Worm (Caenorhabditis elegans): Measurements from ENCODE around the gene srz-62.

DNA sequence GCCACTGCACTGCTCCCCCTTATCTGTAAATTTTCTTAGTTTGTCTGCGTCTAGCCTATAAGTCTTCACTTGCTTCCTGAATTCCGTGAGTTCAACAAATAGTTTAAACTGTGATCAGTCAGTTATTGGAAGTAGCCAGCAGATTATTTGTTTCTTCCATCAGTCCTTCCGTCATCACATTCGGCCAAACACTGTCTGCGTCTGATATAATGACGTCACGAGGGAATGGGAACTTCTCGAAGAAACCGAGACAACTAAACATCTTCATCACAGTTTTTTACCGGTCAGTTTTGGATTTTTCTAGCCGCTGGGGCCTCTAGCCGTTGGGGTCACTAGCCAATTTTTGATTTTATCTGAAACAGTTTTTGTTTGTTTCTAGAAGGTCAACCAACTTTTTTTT is 34.3 kb upstream of the srz-62 start:
- no peak for TF ChIP-seq flt-1 (GFP tag; IDR thresholded peaks at IDR 0.05)
- TF ChIP-seq ref-1 (GFP tag; conservative IDR thresholded peaks at IDR 0.05), result no peak
- TF ChIP-seq cog-1 (tag; optimal IDR thresholded peaks at IDR 0.05), result no peak
